Fruit fly (Drosophila melanogaster) Kc167 (cell line): ENCODE data around the gene ACXD.

Experiments
- Sin3A ChIP-seq: fragments of >200 bp; optimal IDR thresholded peaks from 2 replicates; lab custom pipeline; 2018; ENCODE audit warnings: missing external identifiers
- insv ChIP-seq: fragments of >200 bp; optimal IDR thresholded peaks from 3 replicates; lab custom pipeline; 2018; ENCODE audit warnings: missing external identifiers
- psq ChIP-seq: fragments of >200 bp; optimal IDR thresholded peaks from 2 replicates; lab custom pipeline; 2017; ENCODE audit warnings: missing external identifiers
- ttk ChIP-seq: sonication (Bioruptor generic); optimal IDR thresholded peaks from 2 replicates; lab custom pipeline; 2017; ENCODE audit warnings: missing external identifiers

- TF ChIP-seq insv (lab: Kevin White, UChicago), result no peak
- TF ChIP-seq psq (lab: Kevin White, UChicago), result no peak
- TF ChIP-seq Sin3A (lab: Kevin White, UChicago), result no peak
- no peak for TF ChIP-seq ttk
Measured at dm6 chr3L:2237034-2237433, 374 bp upstream of the ACXD start, which contains the start of gene CG9018.
